Fruit fly (Drosophila melanogaster): Measurements from ENCODE around the gene Pits.

Gene Pits

DNA sequence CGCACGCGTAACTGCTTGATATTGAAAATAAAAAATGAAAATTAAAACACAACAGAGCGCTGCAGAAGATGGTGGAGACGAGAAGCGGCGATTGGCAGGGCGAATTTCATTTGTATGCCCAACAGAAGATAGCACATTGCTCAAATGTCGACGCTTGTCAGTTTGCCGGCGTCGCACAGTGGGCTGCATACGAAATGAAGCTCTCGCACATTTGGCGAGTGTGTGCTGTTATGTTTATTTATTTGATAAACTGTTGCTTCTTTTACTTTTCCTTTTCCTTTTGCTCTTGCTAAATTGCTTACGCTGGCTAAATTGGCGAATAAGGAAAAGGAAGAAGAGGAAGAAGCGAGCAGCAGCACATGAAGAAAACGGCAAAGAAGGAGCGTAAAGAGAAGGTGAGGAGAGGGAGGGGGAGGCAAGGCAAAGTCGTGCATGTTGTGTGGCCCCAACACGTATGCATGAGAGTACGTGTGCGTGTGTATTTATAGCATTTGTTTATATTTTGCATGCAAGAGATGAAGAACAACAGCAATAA, 7.6 kb downstream of the Pits start:
- TF ChIP-seq ey (GFP tag; optimal IDR thresholded peaks at IDR 0.05): no peak
- TF ChIP-seq Hnf4 (GFP tag; optimal IDR thresholded peaks at IDR 0.05): no peak
- TF ChIP-seq Dfd (GFP tag; optimal IDR thresholded peaks at IDR 0.05): no peak
- TF ChIP-seq HLH106 (tag; optimal IDR thresholded peaks at IDR 0.05): peak; percentile 3
- no peak for TF ChIP-seq GATAd (GFP tag; optimal IDR thresholded peaks at IDR 0.05)
- no peak for TF ChIP-seq N (GFP tag; optimal IDR thresholded peaks at IDR 0.05)
- no peak for TF ChIP-seq pan (optimal IDR thresholded peaks at IDR 0.05)
- TF ChIP-seq Rel (GFP tag; optimal IDR thresholded peaks at IDR 0.05): no peak
- no peak for TF ChIP-seq Rel (tag; optimal IDR thresholded peaks at IDR 0.05)
- no peak for TF ChIP-seq lola (GFP tag; optimal IDR thresholded peaks at IDR 0.05)
- no peak for TF ChIP-seq brk (GFP tag; optimal IDR thresholded peaks at IDR 0.05)
- peak; percentile 69 for TF ChIP-seq psq (GFP tag; optimal IDR thresholded peaks at IDR 0.05)
- no peak for TF ChIP-seq Abd-B (GFP tag; optimal IDR thresholded peaks at IDR 0.05)
- no peak for TF ChIP-seq OdsH (GFP tag; optimal IDR thresholded peaks at IDR 0.05)

- peak; percentile 11 to 42 for TF ChIP-seq foxo (GFP tag; optimal IDR thresholded peaks at IDR 0.05)
- TF ChIP-seq Abd-B (GFP tag; optimal IDR thresholded peaks at IDR 0.05): no peak
- TF ChIP-seq woc (GFP tag; optimal IDR thresholded peaks at IDR 0.05): peak; percentile 59
- TF ChIP-seq usp (GFP tag; optimal IDR thresholded peaks at IDR 0.05): no peak
- TF ChIP-seq Hr78 (GFP tag; optimal IDR thresholded peaks at IDR 0.05): no peak
- TF ChIP-seq CrebA (GFP tag; optimal IDR thresholded peaks at IDR 0.05; ENCODE audit: borderline replicate concordance): peak; percentile 90
- TF ChIP-seq N (GFP tag; optimal IDR thresholded peaks at IDR 0.05): no peak
- peak; percentile 70 for TF ChIP-seq sage (GFP tag; optimal IDR thresholded peaks at IDR 0.05)
- peak; percentile 2 for TF ChIP-seq dmrt93B (GFP tag; optimal IDR thresholded peaks at IDR 0.05)
- TF ChIP-seq Vsx2 (GFP tag; optimal IDR thresholded peaks at IDR 0.05; ENCODE audit: partially characterized antibody): peak; percentile 78
- TF ChIP-seq brk (GFP tag; optimal IDR thresholded peaks at IDR 0.05): peak; percentile 34
- TF ChIP-seq lola (GFP tag; optimal IDR thresholded peaks at IDR 0.05): no peak
- TF ChIP-seq Rel (GFP tag; optimal IDR thresholded peaks at IDR 0.05): no peak
- peak; percentile 71 for TF ChIP-seq Rel (tag; optimal IDR thresholded peaks at IDR 0.05)
- peak; percentile 98 for TF ChIP-seq psq (GFP tag; optimal IDR thresholded peaks at IDR 0.05)
- no peak for TF ChIP-seq tai (GFP tag; optimal IDR thresholded peaks at IDR 0.05)
- TF ChIP-seq jim (GFP tag; optimal IDR thresholded peaks at IDR 0.05): peak; percentile 84
- no peak for TF ChIP-seq Hr83 (GFP tag; optimal IDR thresholded peaks at IDR 0.05; ENCODE audit: poor library complexity, severe bottlenecking)
- peak; percentile 53 for TF ChIP-seq Mio (GFP tag; optimal IDR thresholded peaks at IDR 0.05)
- TF ChIP-seq Sp1 (GFP tag; optimal IDR thresholded peaks at IDR 0.05): peak; percentile 77
- TF ChIP-seq br (GFP tag; optimal IDR thresholded peaks at IDR 0.05): peak; percentile 50
- peak; percentile 29 for TF ChIP-seq ey (GFP tag; optimal IDR thresholded peaks at IDR 0.05)
- TF ChIP-seq Dfd (GFP tag; optimal IDR thresholded peaks at IDR 0.05): no peak
- TF ChIP-seq HLH106 (tag; optimal IDR thresholded peaks at IDR 0.05): no peak
- no peak for TF ChIP-seq Myc (optimal IDR thresholded peaks at IDR 0.05)
- peak in 1 of 2 experiments; percentile 58 for TF ChIP-seq dl (GFP tag; optimal IDR thresholded peaks at IDR 0.05; ENCODE audit: insufficient read depth in 1 of 2, partially characterized antibody in 2 of 2)
- TF ChIP-seq pan (optimal IDR thresholded peaks at IDR 0.05): no peak
- peak; percentile 42 for TF ChIP-seq h (GFP tag; optimal IDR thresholded peaks at IDR 0.05)
- TF ChIP-seq Jra (GFP tag; optimal IDR thresholded peaks at IDR 0.05): peak; percentile 19
- no peak for TF ChIP-seq dsf (GFP tag; optimal IDR thresholded peaks at IDR 0.05; ENCODE audit: borderline replicate concordance)
- peak; percentile 64 for TF ChIP-seq Dif (GFP tag; optimal IDR thresholded peaks at IDR 0.05; ENCODE audit: partially characterized antibody)
- TF ChIP-seq CG32264 (GFP tag; optimal IDR thresholded peaks at IDR 0.05): no peak
- peak; percentile 69 for TF ChIP-seq fru (GFP tag; optimal IDR thresholded peaks at IDR 0.05)
- TF ChIP-seq sv (GFP tag; optimal IDR thresholded peaks at IDR 0.05): no peak
- TF ChIP-seq rgr (GFP tag; optimal IDR thresholded peaks at IDR 0.05): peak; percentile 46
Measured at dm6 chrX:12574666-12575202, 8.3 kb downstream of the Pits start.
